Fruit fly (Drosophila melanogaster): Measurements from ENCODE around the gene CG7900.
A peak's percentile ranks its signal among the peaks of the same experiment; 100 is the strongest.

The CG7900 gene

dm6 chr3R:8072635-8073034, 21.3 kb upstream of the CG7900 start (continued):
- TF ChIP-seq emc (GFP tag; optimal IDR thresholded peaks at IDR 0.05), result no peak
- no peak for TF ChIP-seq sc (optimal IDR thresholded peaks at IDR 0.05)
- TF ChIP-seq sc (GFP tag; optimal IDR thresholded peaks at IDR 0.05), result no peak
- TF ChIP-seq Abd-B (GFP tag; optimal IDR thresholded peaks at IDR 0.05), result no peak
- no peak for TF ChIP-seq CG1832 (GFP tag; optimal IDR thresholded peaks at IDR 0.05)
- peak; percentile 41 for TF ChIP-seq lmd (GFP tag; IDR thresholded peaks at IDR 0.05)
- TF ChIP-seq scrt (GFP tag; optimal IDR thresholded peaks at IDR 0.05), result peak; percentile 18
- TF ChIP-seq zen (tag; optimal IDR thresholded peaks at IDR 0.05), result no peak
- no peak for TF ChIP-seq CG7357 (GFP tag; IDR thresholded peaks at IDR 0.05)
- TF ChIP-seq CG2116 (GFP tag; optimal IDR thresholded peaks at IDR 0.05), result no peak
- no peak for TF ChIP-seq Doc3 (GFP tag; IDR thresholded peaks at IDR 0.05; ENCODE audit: partially characterized antibody)
- TF ChIP-seq CG1792 (GFP tag; optimal IDR thresholded peaks at IDR 0.05), result no peak
- TF ChIP-seq phol (tag; optimal IDR thresholded peaks at IDR 0.05), result no peak
- peak in 1 of 2 experiments; percentile 47 for TF ChIP-seq Hr51 (GFP tag; optimal IDR thresholded peaks at IDR 0.05)
- no peak for TF ChIP-seq gro (GFP tag; optimal IDR thresholded peaks at IDR 0.05)
- no peak for TF ChIP-seq Sry-β (GFP tag; optimal IDR thresholded peaks at IDR 0.05)
- TF ChIP-seq Tbp (GFP tag; optimal IDR thresholded peaks at IDR 0.05), result no peak
- TF ChIP-seq CG14667 (GFP tag; IDR thresholded peaks at IDR 0.05), result no peak
- no peak for TF ChIP-seq stwl (tag; optimal IDR thresholded peaks at IDR 0.05)
- peak; percentile 17 for TF ChIP-seq en (GFP tag; optimal IDR thresholded peaks at IDR 0.05)
- no peak for TF ChIP-seq Gug (GFP tag; IDR thresholded peaks at IDR 0.05)
- no peak for TF ChIP-seq CG6765 (GFP tag; optimal IDR thresholded peaks at IDR 0.05)
- TF ChIP-seq abd-A (tag; optimal IDR thresholded peaks at IDR 0.05), result no peak
- TF ChIP-seq CG7928 (GFP tag; optimal IDR thresholded peaks at IDR 0.05), result no peak
- no peak for TF ChIP-seq mld (GFP tag; IDR thresholded peaks at IDR 0.05; ENCODE audit: partially characterized antibody)
- no peak for TF ChIP-seq Spps (tag; optimal IDR thresholded peaks at IDR 0.05)
- TF ChIP-seq CG15269 (tag; optimal IDR thresholded peaks at IDR 0.05), result peak; percentile 52
- TF ChIP-seq CG6791 (GFP tag; IDR thresholded peaks at IDR 0.05; ENCODE audit: partially characterized antibody), result no peak
- TF ChIP-seq dysf (GFP tag; IDR thresholded peaks at IDR 0.05), result peak; percentile 48; the same call in 1 of the 3 replicates
- no peak for TF ChIP-seq luna (GFP tag; optimal IDR thresholded peaks at IDR 0.05)
- TF ChIP-seq Antp (GFP tag; optimal IDR thresholded peaks at IDR 0.05), result no peak
- no peak for TF ChIP-seq Nf-YA (GFP tag; IDR thresholded peaks at IDR 0.05)
- TF ChIP-seq CG7745 (tag; optimal IDR thresholded peaks at IDR 0.05), result no peak
- TF ChIP-seq CG15073 (GFP tag; optimal IDR thresholded peaks at IDR 0.05), result no peak
- TF ChIP-seq esg (GFP tag; conservative IDR thresholded peaks at IDR 0.05), result no peak
- no peak for TF ChIP-seq CG2202 (tag; optimal IDR thresholded peaks at IDR 0.05)
- TF ChIP-seq CG14050 (GFP tag; IDR thresholded peaks at IDR 0.05), result no peak
- no peak for TF ChIP-seq CG17359 (tag; optimal IDR thresholded peaks at IDR 0.05)
- TF ChIP-seq CG7372 (GFP tag; IDR thresholded peaks at IDR 0.05), result no peak
- TF ChIP-seq fd64A (GFP tag; optimal IDR thresholded peaks at IDR 0.05), result no peak
- no peak for TF ChIP-seq oc (tag; optimal IDR thresholded peaks at IDR 0.05)
- TF ChIP-seq CG15479 (GFP tag; optimal IDR thresholded peaks at IDR 0.05), result no peak
- no peak for TF ChIP-seq CG42726 (GFP tag; IDR thresholded peaks at IDR 0.05; ENCODE audit: partially characterized antibody)
- TF ChIP-seq btn (GFP tag; optimal IDR thresholded peaks at IDR 0.05), result no peak
- TF ChIP-seq hb (GFP tag; IDR thresholded peaks at IDR 0.05; ENCODE audit: partially characterized antibody), result no peak
- TF ChIP-seq Sox102F (GFP tag; optimal IDR thresholded peaks at IDR 0.05), result peak; percentile 46
- TF ChIP-seq onecut (GFP tag; IDR thresholded peaks at IDR 0.05), result no peak
- no peak for TF ChIP-seq CG9437 (GFP tag; optimal IDR thresholded peaks at IDR 0.05)
- TF ChIP-seq CG8944 (GFP tag; optimal IDR thresholded peaks at IDR 0.05), result no peak
- peak; percentile 47 for TF ChIP-seq unpg (GFP tag; optimal IDR thresholded peaks at IDR 0.05)
- TF ChIP-seq vfl (GFP tag; optimal IDR thresholded peaks at IDR 0.05), result no peak

Data from whole organism, embryonic.